Worm (Caenorhabditis elegans): ENCODE measurements around the gene lgl-1.

The lgl-1 gene

DNA sequence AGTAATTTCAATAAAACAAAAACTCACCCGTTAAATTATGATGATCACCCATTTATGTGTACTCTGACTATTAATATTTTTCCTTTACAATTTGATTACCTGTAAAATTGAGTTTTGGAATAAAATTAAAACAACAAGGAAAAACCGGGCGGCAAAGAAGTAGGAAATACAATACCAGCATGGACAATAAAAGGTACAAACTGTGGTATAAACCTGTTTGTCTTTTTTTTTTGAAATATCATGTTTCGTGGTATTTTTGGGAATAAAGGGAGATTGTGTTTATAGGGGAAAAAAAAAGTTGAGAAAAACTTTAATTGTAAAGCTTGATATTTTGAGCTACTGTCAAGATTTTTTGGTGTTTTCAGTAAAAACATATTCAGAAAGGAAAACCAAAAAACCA, 45.5 kb downstream of the lgl-1 start, which contains the start of gene daf-3:
daf-3 (minus strand) TSS at position 101 of the 400 bp plus-strand sequence.
- no peak for TF ChIP-seq ztf-11 (tag; optimal IDR thresholded peaks at IDR 0.05)
- TF ChIP-seq nhr-129 (tag; optimal IDR thresholded peaks at IDR 0.05): no peak
- TF ChIP-seq sma-9 (GFP tag; optimal IDR thresholded peaks at IDR 0.05): no peak
- TF ChIP-seq sma-9 (tag; optimal IDR thresholded peaks at IDR 0.05): no peak
- TF ChIP-seq ceh-16 (tag; optimal IDR thresholded peaks at IDR 0.05): no peak
- no peak for TF ChIP-seq nhr-237 (tag; optimal IDR thresholded peaks at IDR 0.05)
- no peak for TF ChIP-seq gmeb-1 (tag; optimal IDR thresholded peaks at IDR 0.05)
- no peak for TF ChIP-seq nhr-11 (tag; optimal IDR thresholded peaks at IDR 0.05)
- no peak for TF ChIP-seq mab-5 (tag; optimal IDR thresholded peaks at IDR 0.05)
- TF ChIP-seq snpc-4 (tag; optimal IDR thresholded peaks at IDR 0.05): no peak
- no peak for TF ChIP-seq nhr-23 (tag; optimal IDR thresholded peaks at IDR 0.05)

DNA sequence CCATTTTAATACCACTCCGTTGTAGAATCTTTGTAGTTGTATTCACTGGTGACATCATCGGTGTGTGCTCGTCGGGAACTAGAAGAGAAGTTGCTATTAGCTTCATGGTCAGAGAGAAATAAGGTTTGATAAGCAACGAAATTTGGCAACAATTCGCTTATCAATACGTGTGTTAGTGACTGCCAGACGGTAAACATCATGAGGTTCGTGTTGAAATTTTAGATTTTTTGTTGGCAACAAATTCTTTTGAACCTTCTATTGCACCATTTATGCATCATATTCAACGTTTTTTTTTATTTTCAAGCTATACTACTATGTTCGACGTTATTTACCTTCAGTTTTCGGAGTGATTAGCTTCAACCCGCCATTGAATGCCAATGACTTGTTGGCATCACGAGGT, 47.2 kb downstream of the lgl-1 start:
- TF ChIP-seq nhr-25 (tag; optimal IDR thresholded peaks at IDR 0.05): no peak
- peak; percentile 57 for TF ChIP-seq crh-2 (tag; optimal IDR thresholded peaks at IDR 0.05)
- TF ChIP-seq sma-3 (GFP tag; optimal IDR thresholded peaks at IDR 0.05): no peak
- no peak for TF ChIP-seq lsy-2 (tag; optimal IDR thresholded peaks at IDR 0.05)
- no peak for TF ChIP-seq elt-1 (tag; optimal IDR thresholded peaks at IDR 0.05)
- TF ChIP-seq ztf-4 (tag; optimal IDR thresholded peaks at IDR 0.05): no peak
- peak; percentile 18 for TF ChIP-seq F13H6.1 (tag; optimal IDR thresholded peaks at IDR 0.05)
- TF ChIP-seq egl-27 (tag; optimal IDR thresholded peaks at IDR 0.05): no peak
- TF ChIP-seq sma-9 (GFP tag; optimal IDR thresholded peaks at IDR 0.05): peak; percentile 6
- no peak for TF ChIP-seq sma-9 (tag; optimal IDR thresholded peaks at IDR 0.05)
- TF ChIP-seq fos-1 (tag; optimal IDR thresholded peaks at IDR 0.05): peak; percentile 82

DNA sequence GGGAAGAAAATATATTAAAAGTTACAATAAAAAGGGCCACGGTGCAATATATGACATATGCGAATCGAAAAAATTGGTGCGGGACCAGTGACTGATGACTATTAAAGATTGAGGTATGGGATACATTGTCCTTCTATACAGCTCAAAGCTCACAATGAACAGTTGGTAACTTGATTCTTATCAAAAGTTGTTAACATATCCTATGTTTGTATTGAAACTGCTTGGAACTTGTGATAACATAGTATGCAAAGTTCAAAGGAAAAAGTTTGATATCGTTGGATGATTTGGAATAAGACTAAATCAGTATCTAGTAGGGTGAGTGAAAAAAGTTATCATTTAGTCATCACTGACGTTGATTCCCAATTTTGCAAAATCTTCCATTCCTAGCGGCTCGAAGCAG, 52.9 kb downstream of the lgl-1 start:
- no peak for TF ChIP-seq unc-39 (tag; optimal IDR thresholded peaks at IDR 0.05)

DNA sequence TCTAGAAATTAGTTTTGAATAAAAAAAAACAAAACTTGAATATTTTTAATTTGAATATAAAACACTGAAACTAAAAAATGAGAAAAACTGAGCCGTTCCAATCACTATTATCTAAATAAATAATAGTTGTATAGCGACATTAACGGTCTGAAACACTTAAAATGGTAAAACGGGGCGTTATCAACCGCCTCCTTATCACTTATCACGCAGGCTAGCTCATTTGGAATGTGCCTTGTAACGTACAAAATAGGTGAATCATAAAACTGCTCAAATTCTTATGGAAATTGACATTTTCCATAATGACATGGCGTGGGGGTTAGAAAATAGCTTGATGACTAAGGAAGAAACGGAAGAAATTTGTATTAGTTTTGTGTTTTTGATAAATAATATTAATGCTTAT, 55.0 kb downstream of the lgl-1 start, which contains the start of gene ifd-2:
ifd-2 (minus strand) TSS at position 1 of the 400 bp plus-strand sequence.
- TF ChIP-seq crh-2 (tag; optimal IDR thresholded peaks at IDR 0.05): peak; percentile 42
- TF ChIP-seq fos-1 (tag; optimal IDR thresholded peaks at IDR 0.05): peak; percentile 94
- TF ChIP-seq unc-39 (tag; optimal IDR thresholded peaks at IDR 0.05): no peak
- TF ChIP-seq sma-9 (GFP tag; optimal IDR thresholded peaks at IDR 0.05): no peak
- no peak for TF ChIP-seq sma-9 (tag; optimal IDR thresholded peaks at IDR 0.05)
